3 worm cellular contexts compared by ENCODE assay signal in the genomic region with DNA sequence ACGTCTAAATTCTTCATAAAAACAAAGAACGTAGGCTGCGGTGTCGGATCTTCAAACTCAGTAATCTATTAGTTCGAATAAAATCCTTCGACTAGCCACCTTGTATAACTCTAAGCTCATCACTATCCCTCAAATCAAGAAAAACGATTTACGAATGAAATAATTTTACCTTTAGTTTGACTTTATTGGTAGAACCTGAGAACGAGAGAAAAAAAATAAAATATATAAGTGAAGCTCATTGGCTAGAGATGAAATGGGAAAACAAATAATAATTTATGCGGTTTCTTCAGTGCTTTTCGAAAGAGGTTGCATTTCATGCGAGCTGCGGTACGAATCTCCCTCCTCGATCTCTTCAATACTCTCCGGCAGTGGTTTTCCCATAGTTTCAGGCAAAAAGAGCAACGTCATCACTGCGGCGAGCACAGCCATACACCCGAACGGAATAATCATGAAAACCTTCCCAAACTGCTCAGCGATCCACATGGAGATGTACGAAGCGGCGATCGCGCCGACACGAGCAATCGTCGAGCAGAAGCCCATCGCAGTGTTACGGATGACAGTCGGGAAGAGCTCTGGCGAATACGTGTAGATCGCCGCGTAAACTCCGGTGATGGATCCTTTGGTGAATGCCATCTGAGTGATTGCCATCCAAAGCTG.
TF ChIP-seq lines count a peak whose summit lies in the region.

No protein-coding gene starts in this region.

TF ChIP-seq in whole organism, L1 larva, 84 proteins besides CTCF, POLR2A, EP300 and RAD21 (continued from another document and continues in another):
- TF ChIP-seq ceh-88 (GFP tag; IDR thresholded peaks at IDR 0.05; lab: Robert Waterston, UW) (peak; percentile 49), unc-98 (GFP tag; IDR thresholded peaks at IDR 0.05; lab: Robert Waterston, UW) (no peak), nhr-77 (tag; optimal IDR thresholded peaks at IDR 0.05; lab: Kevin White, UChicago) (peak; percentile 25), fos-1 (tag; optimal IDR thresholded peaks at IDR 0.05; lab: Kevin White, UChicago) (peak; percentile 35), ceh-82 (tag; optimal IDR thresholded peaks at IDR 0.05; lab: Kevin White, UChicago) (peak in 1 of 3 experiments; percentile 11), fkh-4 (tag; optimal IDR thresholded peaks at IDR 0.05; lab: Kevin White, UChicago; ENCODE audit: borderline replicate concordance) (no peak), sox-4 (tag; optimal IDR thresholded peaks at IDR 0.05; lab: Kevin White, UChicago) (no peak), mab-9 (GFP tag; IDR thresholded peaks at IDR 0.05; lab: Robert Waterston, UW) (peak; percentile 70), lsy-2 (tag; optimal IDR thresholded peaks at IDR 0.05; lab: Kevin White, UChicago) (peak; percentile 53 to 68), dsc-1 (tag; optimal IDR thresholded peaks at IDR 0.05; lab: Kevin White, UChicago) (peak; percentile 23), egl-13 (tag; optimal IDR thresholded peaks at IDR 0.05; lab: Kevin White, UChicago) (no peak), nhr-28 (tag; optimal IDR thresholded peaks at IDR 0.05; lab: Kevin White, UChicago) (no peak), sptf-1 (tag; optimal IDR thresholded peaks at IDR 0.05; lab: Kevin White, UChicago) (no peak), aly-2 (tag; optimal IDR thresholded peaks at IDR 0.05; lab: Kevin White, UChicago) (peak; percentile 91), hlh-17 (GFP tag; optimal IDR thresholded peaks at IDR 0.05; lab: Kevin White, UChicago; ENCODE audit: borderline replicate concordance) (no peak), mep-1 (tag; optimal IDR thresholded peaks at IDR 0.05; lab: Kevin White, UChicago) (no peak), lin-13 (GFP tag; optimal IDR thresholded peaks at IDR 0.05; lab: Kevin White, UChicago) (peak; percentile 31), lin-15B (tag; optimal IDR thresholded peaks at IDR 0.05; lab: Kevin White, UChicago) (no peak), elt-3 (tag; optimal IDR thresholded peaks at IDR 0.05; lab: Kevin White, UChicago) (peak in 2 of 6 experiments; percentile 6 to 15), nhr-19 (GFP tag; conservative IDR thresholded peaks at IDR 0.05; lab: Robert Waterston, UW) (peak; percentile 63), nhr-90 (tag; optimal IDR thresholded peaks at IDR 0.05; lab: Kevin White, UChicago; ENCODE audit: poor library complexity) (peak; percentile 86), vab-15 (tag; optimal IDR thresholded peaks at IDR 0.05; lab: Kevin White, UChicago) (no peak), nhr-237 (tag; optimal IDR thresholded peaks at IDR 0.05; lab: Kevin White, UChicago) (no peak), alr-1 (tag; optimal IDR thresholded peaks at IDR 0.05; lab: Kevin White, UChicago; ENCODE audit: borderline replicate concordance) (no peak), nhr-85 (tag; lab: Kevin White, UChicago) (peak; percentile 68), pax-3 (tag; optimal IDR thresholded peaks at IDR 0.05; lab: Kevin White, UChicago) (peak; percentile 76), rnt-1 (tag; optimal IDR thresholded peaks at IDR 0.05; lab: Kevin White, UChicago) (peak; percentile 35), efl-1 (optimal IDR thresholded peaks at IDR 0.05; lab: Kevin White, UChicago) (peak; percentile 10 to 13), efl-1 (GFP tag; optimal IDR thresholded peaks at IDR 0.05 in 1 of 2; lab: Kevin White, UChicago) (peak in 1 of 2 experiments; percentile 92), skn-1 (tag; optimal IDR thresholded peaks at IDR 0.05; lab: Kevin White, UChicago) (no peak), grh-1 (GFP tag; IDR thresholded peaks at IDR 0.05; lab: Robert Waterston, UW) (peak; percentile 48; the same call in 1 of the 2 replicates), nhr-20 (tag; optimal IDR thresholded peaks at IDR 0.05; lab: Kevin White, UChicago) (peak; percentile 50), blmp-1 (tag; optimal IDR thresholded peaks at IDR 0.05; lab: Kevin White, UChicago) (no peak), elt-2 (tag; optimal IDR thresholded peaks at IDR 0.05; lab: Kevin White, UChicago) (peak; percentile 62), hpl-2 (GFP tag; optimal IDR thresholded peaks at IDR 0.05; lab: Kevin White, UChicago) (peak; percentile 41), nhr-76 (tag; optimal IDR thresholded peaks at IDR 0.05; lab: Kevin White, UChicago) (no peak), snu-23 (GFP tag; optimal IDR thresholded peaks at IDR 0.05; lab: Kevin White, UChicago) (peak; percentile 66), nhr-11 (tag; optimal IDR thresholded peaks at IDR 0.05; lab: Kevin White, UChicago) (peak; percentile 35), C04F5.9 (tag; optimal IDR thresholded peaks at IDR 0.05; lab: Kevin White, UChicago) (peak; percentile 28), zip-4 (GFP tag; optimal IDR thresholded peaks at IDR 0.05; lab: Kevin White, UChicago) (peak; percentile 33)

TF ChIP-seq in whole organism, L3 larva, 47 proteins besides CTCF, POLR2A, EP300 and RAD21 (continued from another document):
- TF ChIP-seq tbx-2 (tag; optimal IDR thresholded peaks at IDR 0.05; lab: Kevin White, UChicago), result peak; percentile 26
- TF ChIP-seq unc-62 (GFP tag; optimal IDR thresholded peaks at IDR 0.05; lab: Kevin White, UChicago), result peak; percentile 19
- no peak for TF ChIP-seq eor-1 (tag; optimal IDR thresholded peaks at IDR 0.05; lab: Kevin White, UChicago)
- TF ChIP-seq nhr-76 (tag; optimal IDR thresholded peaks at IDR 0.05; lab: Kevin White, UChicago), result no peak
- TF ChIP-seq ztf-4 (tag; optimal IDR thresholded peaks at IDR 0.05; lab: Kevin White, UChicago), result no peak
- no peak for TF ChIP-seq nhr-11 (tag; optimal IDR thresholded peaks at IDR 0.05; lab: Kevin White, UChicago)
- TF ChIP-seq nfya-1 (tag; optimal IDR thresholded peaks at IDR 0.05; lab: Kevin White, UChicago; ENCODE audit: insufficient read depth), result peak; percentile 31
- no peak for TF ChIP-seq ceh-9 (tag; optimal IDR thresholded peaks at IDR 0.05; lab: Kevin White, UChicago)
- no peak for TF ChIP-seq daf-12 (tag; optimal IDR thresholded peaks at IDR 0.05; lab: Kevin White, UChicago)
- no peak for TF ChIP-seq nhr-12 (tag; optimal IDR thresholded peaks at IDR 0.05; lab: Kevin White, UChicago)
- TF ChIP-seq nhr-43 (tag; optimal IDR thresholded peaks at IDR 0.05; lab: Kevin White, UChicago; ENCODE audit: poor library complexity, severe bottlenecking), result peak; percentile 82
- TF ChIP-seq nhr-25 (tag; optimal IDR thresholded peaks at IDR 0.05; lab: Kevin White, UChicago), result peak; percentile 9
- no peak for TF ChIP-seq sea-2 (GFP tag; optimal IDR thresholded peaks at IDR 0.05; lab: Kevin White, UChicago)
- no peak for TF ChIP-seq ztf-11 (tag; optimal IDR thresholded peaks at IDR 0.05; lab: Kevin White, UChicago)
- TF ChIP-seq mdl-1 (tag; optimal IDR thresholded peaks at IDR 0.05; lab: Kevin White, UChicago), result no peak
- peak; percentile 16 for TF ChIP-seq lin-39 (tag; optimal IDR thresholded peaks at IDR 0.05; lab: Kevin White, UChicago)
- TF ChIP-seq lin-15B (tag; optimal IDR thresholded peaks at IDR 0.05; lab: Kevin White, UChicago), result no peak
- TF ChIP-seq egl-27 (tag; optimal IDR thresholded peaks at IDR 0.05; lab: Kevin White, UChicago), result no peak
- TF ChIP-seq egl-5 (tag; optimal IDR thresholded peaks at IDR 0.05; lab: Kevin White, UChicago), result no peak
- no peak for TF ChIP-seq fkh-2 (tag; optimal IDR thresholded peaks at IDR 0.05; lab: Kevin White, UChicago)
- TF ChIP-seq fkh-10 (GFP tag; optimal IDR thresholded peaks at IDR 0.05; lab: Kevin White, UChicago), result no peak
- TF ChIP-seq pqm-1 (tag; optimal IDR thresholded peaks at IDR 0.05; lab: Kevin White, UChicago), result peak; percentile 67
- TF ChIP-seq zag-1 (tag; optimal IDR thresholded peaks at IDR 0.05; lab: Kevin White, UChicago), result peak; percentile 12
- TF ChIP-seq ceh-82 (tag; optimal IDR thresholded peaks at IDR 0.05; lab: Kevin White, UChicago), result no peak
- no peak for TF ChIP-seq hmg-11 (tag; optimal IDR thresholded peaks at IDR 0.05; lab: Kevin White, UChicago)
- TF ChIP-seq jun-1 (tag; optimal IDR thresholded peaks at IDR 0.05; lab: Kevin White, UChicago), result peak; percentile 59
- TF ChIP-seq lsy-12 (tag; optimal IDR thresholded peaks at IDR 0.05; lab: Kevin White, UChicago), result peak; percentile 88
- TF ChIP-seq ceh-28 (tag; optimal IDR thresholded peaks at IDR 0.05; lab: Kevin White, UChicago), result peak; percentile 67
TF ChIP-seq in whole organism, L3 larva: peak in this region for 20.

TF ChIP-seq in whole organism, young adult, 124 proteins besides CTCF, POLR2A, EP300 and RAD21 (continued from another document and continues in another):
- TF ChIP-seq Y79H2A.3 (GFP tag; conservative IDR thresholded peaks at IDR 0.05; lab: Robert Waterston, UW) (peak; percentile 90), attf-3 (GFP tag; conservative IDR thresholded peaks at IDR 0.05; lab: Robert Waterston, UW) (no peak), mel-28 (tag; optimal IDR thresholded peaks at IDR 0.05; lab: Kevin White, UChicago; ENCODE audit: borderline replicate concordance) (peak; percentile 41), B0035.1 (tag; optimal IDR thresholded peaks at IDR 0.05; lab: Kevin White, UChicago) (peak; percentile 93), egl-44 (GFP tag; IDR thresholded peaks at IDR 0.05; lab: Robert Waterston, UW) (peak; percentile 47; the same call in 1 of the 2 replicates), nfya-1 (tag; optimal IDR thresholded peaks at IDR 0.05; lab: Kevin White, UChicago; ENCODE audit: borderline replicate concordance, insufficient read depth) (no peak), snpc-4 (GFP tag; optimal IDR thresholded peaks at IDR 0.05; lab: Kevin White, UChicago) (peak; percentile 51), snpc-4 (tag; optimal IDR thresholded peaks at IDR 0.05; lab: Kevin White, UChicago) (peak in 3 of 4 experiments; percentile 16 to 60 (median 59)), ZK185.1 (tag; optimal IDR thresholded peaks at IDR 0.05; lab: Kevin White, UChicago; ENCODE audit: poor library complexity, severe bottlenecking) (peak; percentile 89), hsf-1 (GFP tag; IDR thresholded peaks at IDR 0.05; lab: Robert Waterston, UW) (peak; percentile 79), K11D2.4 (GFP tag; IDR thresholded peaks at IDR 0.05; lab: Robert Waterston, UW) (0 out of 2 replicates have a peak, but pooled peaks have one; percentile 60), B0261.1 (tag; optimal IDR thresholded peaks at IDR 0.05; lab: Kevin White, UChicago) (peak; percentile 36), hmg-20 (GFP tag; IDR thresholded peaks at IDR 0.05; lab: Robert Waterston, UW) (peak; percentile 84), B0019.2 (GFP tag; conservative IDR thresholded peaks at IDR 0.05; lab: Robert Waterston, UW) (no peak), gei-17 (GFP tag; optimal IDR thresholded peaks at IDR 0.05; lab: Kevin White, UChicago) (peak; percentile 75), athp-1 (tag; optimal IDR thresholded peaks at IDR 0.05; lab: Kevin White, UChicago) (peak; percentile 96), chd-7 (tag; optimal IDR thresholded peaks at IDR 0.05; lab: Kevin White, UChicago) (peak; percentile 93), K12H6.12 (tag; optimal IDR thresholded peaks at IDR 0.05; lab: Kevin White, UChicago) (peak; percentile 79), ztf-26 (tag; optimal IDR thresholded peaks at IDR 0.05; lab: Kevin White, UChicago) (peak; percentile 86), dpl-1 (GFP tag; optimal IDR thresholded peaks at IDR 0.05; lab: Kevin White, UChicago) (no peak), ceh-40 (GFP tag; IDR thresholded peaks at IDR 0.05; lab: Robert Waterston, UW) (0 out of 2 replicates have a peak, but pooled peaks have one; percentile 47), zfh-2 (GFP tag; conservative IDR thresholded peaks at IDR 0.05; lab: Robert Waterston, UW) (peak; percentile 59), him-1 (tag; optimal IDR thresholded peaks at IDR 0.05; lab: Kevin White, UChicago) (peak; percentile 41), T07F8.4 (tag; optimal IDR thresholded peaks at IDR 0.05; lab: Kevin White, UChicago) (no peak), nfya-2 (GFP tag; IDR thresholded peaks at IDR 0.05; lab: Robert Waterston, UW) (no peak; the same call in 1 of the 2 replicates), pbrm-1 (GFP tag; IDR thresholded peaks at IDR 0.05; lab: Robert Waterston, UW) (no peak; the same call in 1 of the 2 replicates), F49E8.2 (tag; optimal IDR thresholded peaks at IDR 0.05; lab: Kevin White, UChicago; ENCODE audit: insufficient read depth) (peak; percentile 98), die-1 (tag; optimal IDR thresholded peaks at IDR 0.05; lab: Kevin White, UChicago) (peak; percentile 79), attf-5 (GFP tag; optimal IDR thresholded peaks at IDR 0.05; lab: Kevin White, UChicago) (peak; percentile 63), ztf-3 (GFP tag; optimal IDR thresholded peaks at IDR 0.05; lab: Kevin White, UChicago) (peak; percentile 74), lin-26 (GFP tag; IDR thresholded peaks at IDR 0.05; lab: Robert Waterston, UW) (peak; percentile 87), madf-10 (tag; optimal IDR thresholded peaks at IDR 0.05; lab: Kevin White, UChicago) (peak; percentile 90), somi-1 (GFP tag; optimal IDR thresholded peaks at IDR 0.05; lab: Kevin White, UChicago) (peak; percentile 44), zim-3 (tag; optimal IDR thresholded peaks at IDR 0.05; lab: Kevin White, UChicago) (peak; percentile 69), hrde-1 (tag; optimal IDR thresholded peaks at IDR 0.05; lab: Kevin White, UChicago; ENCODE audit: borderline replicate concordance) (peak; percentile 96), ccch-3 (GFP tag; optimal IDR thresholded peaks at IDR 0.05; lab: Kevin White, UChicago) (no peak), atf-7 (tag; optimal IDR thresholded peaks at IDR 0.05; lab: Kevin White, UChicago) (peak; percentile 89), ekl-4 (GFP tag; IDR thresholded peaks at IDR 0.05; lab: Robert Waterston, UW) (peak; percentile 91), fkh-3 (tag; optimal IDR thresholded peaks at IDR 0.05; lab: Kevin White, UChicago) (peak; percentile 89), nhr-27 (tag; optimal IDR thresholded peaks at IDR 0.05; lab: Kevin White, UChicago) (peak; percentile 83), let-607 (tag; optimal IDR thresholded peaks at IDR 0.05; lab: Kevin White, UChicago) (peak; percentile 46 to 74), madf-3 (GFP tag; IDR thresholded peaks at IDR 0.05; lab: Robert Waterston, UW) (peak; percentile 94), ztf-22 (GFP tag; optimal IDR thresholded peaks at IDR 0.05; lab: Kevin White, UChicago) (peak; percentile 81), tbx-9 (tag; optimal IDR thresholded peaks at IDR 0.05; lab: Kevin White, UChicago; ENCODE audit: borderline replicate concordance) (no peak), unc-130 (GFP tag; optimal IDR thresholded peaks at IDR 0.05; lab: Kevin White, UChicago) (peak; percentile 84), mcd-1 (GFP tag; IDR thresholded peaks at IDR 0.05; lab: Robert Waterston, UW) (peak; percentile 77), repo-1 (tag; optimal IDR thresholded peaks at IDR 0.05; lab: Kevin White, UChicago) (peak; percentile 96), attf-6 (GFP tag; IDR thresholded peaks at IDR 0.05; lab: Robert Waterston, UW) (peak; percentile 82), hmg-1.2 (GFP tag; IDR thresholded peaks at IDR 0.05; lab: Robert Waterston, UW) (peak; percentile 55), Y53F4B.3 (GFP tag; IDR thresholded peaks at IDR 0.05; lab: Robert Waterston, UW) (no peak; the same call in 1 of the 2 replicates), ama-1 (optimal IDR thresholded peaks at IDR 0.05; lab: Kevin White, UChicago) (peak; percentile 92), ama-1 (GFP tag; optimal IDR thresholded peaks at IDR 0.05; lab: Kevin White, UChicago) (peak in 1 of 2 experiments; percentile 94), hlh-26 (GFP tag; conservative IDR thresholded peaks at IDR 0.05; lab: Robert Waterston, UW) (no peak), ztf-28 (GFP tag; IDR thresholded peaks at IDR 0.05; lab: Robert Waterston, UW) (no peak), ztf-6 (GFP tag; IDR thresholded peaks at IDR 0.05; lab: Robert Waterston, UW) (no peak), snpc-1.1 (tag; optimal IDR thresholded peaks at IDR 0.05; lab: Kevin White, UChicago; ENCODE audit: insufficient read depth) (peak; percentile 71), hlh-12 (tag; optimal IDR thresholded peaks at IDR 0.05; lab: Kevin White, UChicago) (no peak), akir-1 (GFP tag; optimal IDR thresholded peaks at IDR 0.05; lab: Kevin White, UChicago) (no peak), rpc-1 (optimal IDR thresholded peaks at IDR 0.05; lab: Kevin White, UChicago) (no peak), rpc-1 (tag; optimal IDR thresholded peaks at IDR 0.05; lab: Kevin White, UChicago) (peak; percentile 11), nfyb-1 (GFP tag; IDR thresholded peaks at IDR 0.05; lab: Robert Waterston, UW) (peak; percentile 90)
